Worm (Caenorhabditis elegans) whole organism, midembryonic: ENCODE data around the gene M02D8.3.

Experiments
- T22C8.4 ChIP-seq: fragments of 200-800 bp; sonication (Bioruptor generic); IDR thresholded peaks from 2 replicates; pipeline ENCODE4 v1.3.6; 2022; ENCODE audit warnings: missing genetic modification characterization, missing compliant biosample characterization
- cog-1 ChIP-seq: sonication (generic microtip); optimal IDR thresholded peaks from 2 replicates; lab custom pipeline; 2016; ENCODE audit warnings: missing genetic modification characterization, missing compliant biosample characterization
- flt-1 ChIP-seq: fragments of 200-800 bp; sonication (Bioruptor generic); IDR thresholded peaks from 2 replicates; pipeline ENCODE4 v1.3.6; 2022; ENCODE audit warnings: missing genetic modification characterization, missing compliant biosample characterization
- klf-2 ChIP-seq: fragments of 200-800 bp; sonication (Bioruptor generic); conservative IDR thresholded peaks from 2 replicates; pipeline ENCODE4 v1.3.6; 2022; ENCODE audit warnings: missing genetic modification reagents, missing genetic modification characterization, missing compliant biosample characterization
- med-1 ChIP-seq: sonication (generic microtip); optimal IDR thresholded peaks from 2 replicates; lab custom pipeline; 2017; ENCODE audit warnings: missing genetic modification characterization, mild to moderate bottlenecking, missing compliant biosample characterization, antibody characterized with exemption, missing genetic modification reagents; ENCODE audit not compliant: insufficient read depth
- ref-1 ChIP-seq: fragments of 200-800 bp; sonication (Bioruptor generic); conservative IDR thresholded peaks from 2 replicates; pipeline ENCODE4 v1.3.6; 2022; ENCODE audit warnings: missing genetic modification reagents, missing genetic modification characterization, missing compliant biosample characterization
- tab-1 ChIP-seq: fragments of 200-800 bp; sonication (Bioruptor generic); IDR thresholded peaks from 2 replicates; pipeline ENCODE4 v1.3.6; 2022; ENCODE audit warnings: missing genetic modification characterization, missing compliant biosample characterization
- ztf-23 ChIP-seq: fragments of 200-800 bp; sonication (Bioruptor generic); IDR thresholded peaks from 2 replicates; pipeline ENCODE4 v1.3.6; 2022; ENCODE audit warnings: missing genetic modification reagents, missing genetic modification characterization, missing compliant biosample characterization
- ztf-29 ChIP-seq: fragments of 200-800 bp; sonication (Bioruptor generic); IDR thresholded peaks from 2 replicates; pipeline ENCODE4 v1.3.6; 2022; ENCODE audit warnings: missing genetic modification reagents, missing genetic modification characterization, missing compliant biosample characterization

Gene M02D8.3

DNA sequence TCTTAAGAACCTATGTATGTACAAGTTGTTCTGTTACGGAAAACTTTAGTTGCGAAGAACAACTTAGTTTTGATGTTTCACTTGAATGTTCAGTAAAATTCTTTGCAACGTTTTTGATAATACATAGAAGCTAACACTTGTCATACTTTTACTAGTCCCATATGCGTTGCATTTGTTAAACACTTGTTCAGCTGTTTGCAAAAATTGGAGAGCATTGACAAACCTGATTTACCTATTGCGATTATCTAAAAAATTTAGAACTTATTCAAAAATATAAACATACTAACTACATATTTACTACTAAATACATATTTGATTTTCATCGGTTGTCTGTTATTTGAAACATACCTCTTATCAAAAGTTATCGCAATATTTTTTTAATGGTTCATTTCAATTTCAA lies 18.7 kb downstream of the M02D8.3 start:
- no peak for TF ChIP-seq cog-1 (tag; lab: Kevin White, UChicago)
- no peak for TF ChIP-seq ztf-23 (GFP tag; lab: Robert Waterston, UW)
- no peak for TF ChIP-seq ztf-29
- TF ChIP-seq ref-1 (GFP tag; lab: Robert Waterston, UW): no peak
- no peak for TF ChIP-seq tab-1 (GFP tag; lab: Robert Waterston, UW)
- TF ChIP-seq med-1 (GFP tag; lab: Kevin White, UChicago): no peak
- TF ChIP-seq T22C8.4: no peak

- TF ChIP-seq tab-1 (GFP tag; lab: Robert Waterston, UW): no peak
- no peak for TF ChIP-seq flt-1
- TF ChIP-seq T22C8.4: no peak
- no peak for TF ChIP-seq cog-1 (tag; lab: Kevin White, UChicago)
- no peak for TF ChIP-seq ztf-29
Measured at ce11 chrX:8716822-8717221, 20.0 kb downstream of the M02D8.3 start, which contains the start of gene F53A9.7. Gene F53A9.7 (minus strand): TSS chrX:8716922.

DNA sequence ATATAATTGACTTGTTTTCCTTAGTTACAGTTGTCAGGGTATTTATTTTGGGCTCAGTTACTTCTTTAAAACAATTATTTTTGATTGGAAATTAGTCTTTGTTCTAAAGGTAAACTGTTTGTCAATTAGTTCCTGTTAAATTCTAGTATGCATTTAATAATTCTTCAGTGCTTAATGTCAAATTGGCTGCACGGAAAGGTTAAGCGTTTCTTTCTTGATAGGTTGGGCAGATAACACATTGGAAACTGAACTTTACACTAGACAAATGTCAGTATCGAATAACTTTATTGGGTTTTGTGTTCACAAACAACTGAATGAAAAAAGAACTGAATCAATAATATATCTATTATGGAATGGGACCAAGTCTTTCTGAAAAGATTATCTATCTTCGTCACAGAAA lies 22.0 kb downstream of the M02D8.3 start:
- TF ChIP-seq ztf-29 (no peak), flt-1 (no peak), ztf-23 (GFP tag; lab: Robert Waterston, UW) (no peak), klf-2 (no peak), med-1 (GFP tag; lab: Kevin White, UChicago) (no peak), ref-1 (GFP tag; lab: Robert Waterston, UW) (no peak), tab-1 (GFP tag; lab: Robert Waterston, UW) (no peak), cog-1 (tag; lab: Kevin White, UChicago) (no peak), T22C8.4 (no peak)

DNA sequence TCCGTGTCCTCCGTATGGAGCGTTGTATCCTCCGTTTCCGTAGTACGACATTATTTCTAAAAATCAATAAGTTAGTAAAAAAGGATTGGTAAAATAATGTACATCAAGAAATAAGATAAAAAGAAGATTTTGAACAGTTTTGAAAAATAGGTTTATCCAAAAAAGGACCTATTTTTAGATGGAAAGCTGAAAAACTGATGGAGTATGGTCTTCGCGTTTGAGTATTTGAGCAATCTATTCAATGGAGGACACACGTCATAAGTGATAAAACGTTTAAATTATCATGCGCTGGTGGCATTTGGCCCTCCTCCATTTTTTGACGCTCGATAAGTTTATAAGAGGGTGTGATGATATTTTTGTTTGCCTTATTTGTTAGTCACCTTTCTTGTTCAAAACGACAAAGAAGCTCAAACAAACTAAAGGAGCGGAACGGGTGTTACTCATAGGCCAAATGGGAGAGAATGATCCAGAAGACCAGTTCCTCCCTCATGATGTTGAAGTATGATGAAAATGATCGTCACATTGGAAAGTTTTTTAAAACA lies 23.0 kb downstream of the M02D8.3 start, which contains the start of gene F53A9.6:
F53A9.6 (minus strand) TSS at position 51 of the 542 bp plus-strand sequence.
- TF ChIP-seq ztf-23 (GFP tag; lab: Robert Waterston, UW) (no peak), ref-1 (GFP tag; lab: Robert Waterston, UW) (no peak), T22C8.4 (no peak)

ce11 chrX:8712662-8713061 lies 24.2 kb downstream of the M02D8.3 start:
- no peak for TF ChIP-seq cog-1 (tag; lab: Kevin White, UChicago)
- no peak for TF ChIP-seq ztf-29
- no peak for TF ChIP-seq klf-2
- TF ChIP-seq tab-1 (GFP tag; lab: Robert Waterston, UW): no peak
- TF ChIP-seq ztf-23 (GFP tag; lab: Robert Waterston, UW): no peak
- TF ChIP-seq T22C8.4: no peak
- no peak for TF ChIP-seq flt-1
- TF ChIP-seq med-1 (GFP tag; lab: Kevin White, UChicago): no peak
- TF ChIP-seq ref-1 (GFP tag; lab: Robert Waterston, UW): no peak

- TF ChIP-seq ztf-23 (GFP tag; lab: Robert Waterston, UW) (no peak), med-1 (GFP tag; lab: Kevin White, UChicago) (no peak), ztf-29 (no peak), T22C8.4 (no peak), cog-1 (tag; lab: Kevin White, UChicago) (no peak), flt-1 (no peak), klf-2 (no peak), tab-1 (GFP tag; lab: Robert Waterston, UW) (no peak), ref-1 (GFP tag; lab: Robert Waterston, UW) (no peak)
Measured at ce11 chrX:8711141-8711645, 25.6 kb downstream of the M02D8.3 start, which contains the start of gene F53A9.1. Gene F53A9.1 (plus strand): TSS chrX:8711595.

- TF ChIP-seq ztf-29 (no peak), cog-1 (tag; lab: Kevin White, UChicago) (no peak), tab-1 (GFP tag; lab: Robert Waterston, UW) (no peak), ztf-23 (GFP tag; lab: Robert Waterston, UW) (no peak), ref-1 (GFP tag; lab: Robert Waterston, UW) (no peak), T22C8.4 (no peak), med-1 (GFP tag; lab: Kevin White, UChicago) (no peak), klf-2 (no peak), flt-1 (no peak)
Measured at ce11 chrX:8709424-8709823, 27.4 kb downstream of the M02D8.3 start, which contains the start of gene kreg-1. Gene kreg-1 (plus strand): TSS chrX:8709764.

ce11 chrX:8708053-8708452 lies 28.8 kb downstream of the M02D8.3 start, which contains the start of gene F53A9.3:
Gene F53A9.3 (plus strand): TSS chrX:8708353.
- TF ChIP-seq med-1 (GFP tag; lab: Kevin White, UChicago): no peak

- TF ChIP-seq med-1 (GFP tag; lab: Kevin White, UChicago): no peak
Measured at ce11 chrX:8704830-8705229, 32.0 kb downstream of the M02D8.3 start.

DNA sequence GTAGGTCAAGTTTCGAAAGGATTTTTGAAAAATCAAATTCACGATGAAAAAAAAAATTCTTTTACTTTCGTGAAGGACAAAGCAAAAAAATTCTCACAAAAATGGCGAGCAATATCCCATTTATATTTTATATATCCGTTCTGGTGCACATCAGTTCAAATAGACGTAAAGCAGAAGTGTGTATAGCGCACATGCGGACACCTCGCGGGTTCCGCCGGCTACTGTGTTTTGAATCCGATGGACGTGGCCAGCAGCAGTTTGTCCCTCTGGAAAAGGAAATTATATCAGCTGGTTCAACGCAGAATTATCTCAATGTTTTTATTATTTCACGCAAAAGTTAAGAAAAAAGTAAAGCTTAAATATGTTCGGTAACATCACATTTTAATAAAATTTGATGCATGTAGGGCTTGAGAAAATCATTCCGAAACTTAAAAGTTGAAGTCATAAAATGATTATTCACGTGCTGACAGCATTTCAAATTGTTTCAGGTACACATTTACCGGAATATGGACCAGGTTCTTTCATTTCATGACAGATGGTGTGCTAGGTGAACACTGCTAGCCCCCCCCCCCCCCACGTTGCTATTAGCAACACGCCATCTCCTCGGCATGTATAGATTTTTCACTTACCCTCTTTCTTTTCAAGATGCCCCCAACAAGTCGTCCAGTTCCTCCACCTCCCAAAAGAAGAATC lies 33.0 kb downstream of the M02D8.3 start, which contains the start of gene jbts-14:
jbts-14 (plus strand) TSS at position 643 of the 693 bp plus-strand sequence.
- TF ChIP-seq ref-1 (GFP tag; lab: Robert Waterston, UW) (no peak), T22C8.4 (no peak), tab-1 (GFP tag; lab: Robert Waterston, UW) (no peak), ztf-23 (GFP tag; lab: Robert Waterston, UW) (no peak), ztf-29 (no peak), med-1 (GFP tag; lab: Kevin White, UChicago) (no peak), klf-2 (no peak), cog-1 (tag; lab: Kevin White, UChicago) (no peak), flt-1 (no peak)
